Worm (Caenorhabditis elegans): ENCODE data around the gene ras-1.
"Not testable (repeated sequence)": the region's sequence is repeated elsewhere in the genome, so short reads cannot be mapped to it uniquely, and the experiment has no call there.

The ras-1 gene

ce11 chrII:12339152-12339551 is 12.9 kb downstream of the ras-1 start:
- TF ChIP-seq dao-5 (tag; optimal IDR thresholded peaks at IDR 0.05): no peak
- peak; percentile 44 for TF ChIP-seq W03F9.2 (tag; optimal IDR thresholded peaks at IDR 0.05)

- TF ChIP-seq dao-5 (tag; optimal IDR thresholded peaks at IDR 0.05) (no peak), W03F9.2 (tag; optimal IDR thresholded peaks at IDR 0.05) (no peak), him-1 (tag; optimal IDR thresholded peaks at IDR 0.05) (no peak)
Observed at ce11 chrII:12335430-12335829, 16.6 kb downstream of the ras-1 start, which contains the start of gene sre-52. TSS of gene sre-52 (plus strand) at chrII:12335730.

ce11 chrII:12332624-12333023 is 19.4 kb downstream of the ras-1 start, which contains the start of gene sre-54:
TSS of gene sre-54 (plus strand) at chrII:12332924.
- TF ChIP-seq dao-5 (tag; optimal IDR thresholded peaks at IDR 0.05) (no peak), him-1 (tag; optimal IDR thresholded peaks at IDR 0.05) (no peak), W03F9.2 (tag; optimal IDR thresholded peaks at IDR 0.05) (no peak)

DNA sequence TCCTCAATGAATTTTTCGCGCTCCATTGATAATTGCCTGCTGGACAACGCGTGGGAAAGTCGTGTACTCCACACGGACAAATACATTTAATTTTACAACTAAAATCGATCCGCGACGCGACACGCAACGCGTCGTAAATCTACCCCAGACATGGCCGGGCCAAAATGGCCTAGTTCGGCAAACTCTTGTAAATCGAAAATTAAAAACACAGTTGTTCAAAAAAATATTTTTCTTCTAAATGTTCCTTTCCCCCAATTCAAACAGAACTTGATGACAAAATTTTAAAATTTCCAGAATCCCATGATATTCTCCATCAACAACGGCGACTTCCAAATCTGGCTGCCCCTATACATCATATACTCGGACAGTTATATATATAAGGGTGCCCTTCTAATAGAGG is 23.0 kb downstream of the ras-1 start, which contains the start of gene sre-55:
Gene sre-55 (plus strand): TSS at position 301 of the 400 bp plus-strand sequence.
- TF ChIP-seq dao-5 (tag; optimal IDR thresholded peaks at IDR 0.05) (no peak), him-1 (tag; optimal IDR thresholded peaks at IDR 0.05) (no peak), W03F9.2 (tag; optimal IDR thresholded peaks at IDR 0.05) (no peak)

DNA sequence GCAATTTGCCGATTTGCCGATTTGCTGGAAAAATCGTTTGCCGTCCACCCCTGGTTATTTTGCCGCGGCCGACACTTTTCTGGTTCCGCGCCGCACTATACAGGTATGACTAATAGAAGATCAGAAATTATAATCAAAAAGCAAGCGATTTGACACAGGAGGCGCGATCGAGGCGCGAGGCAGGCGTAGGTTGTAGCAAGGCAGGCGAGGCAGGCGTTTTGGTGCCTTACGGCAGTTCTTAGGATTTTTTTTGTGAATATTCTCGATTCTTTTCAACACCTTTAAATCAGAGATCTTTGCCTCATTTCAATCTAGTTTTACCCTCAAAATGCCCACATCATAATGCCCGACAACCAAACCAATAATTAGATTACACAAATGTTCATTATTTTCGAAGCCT is 27.9 kb downstream of the ras-1 start, which contains the start of gene sre-56:
Gene sre-56 (plus strand): TSS at position 301 of the 400 bp plus-strand sequence.
- TF ChIP-seq him-1 (tag; optimal IDR thresholded peaks at IDR 0.05): no peak
- no peak for TF ChIP-seq dao-5 (tag; optimal IDR thresholded peaks at IDR 0.05)
- no peak for TF ChIP-seq W03F9.2 (tag; optimal IDR thresholded peaks at IDR 0.05)

ce11 chrII:12323305-12323704 is 28.7 kb downstream of the ras-1 start, which contains the start of gene sre-53:
TSS of gene sre-53 (minus strand) at chrII:12323405.
- no peak for TF ChIP-seq W03F9.2 (tag; optimal IDR thresholded peaks at IDR 0.05)
- TF ChIP-seq dao-5 (tag; optimal IDR thresholded peaks at IDR 0.05): no peak
- no peak for TF ChIP-seq him-1 (tag; optimal IDR thresholded peaks at IDR 0.05)

- not testable (repeated sequence) for TF ChIP-seq him-1, dao-5, W03F9.2 (tag; optimal IDR thresholded peaks at IDR 0.05)
Observed at ce11 chrII:12318541-12318940, 33.5 kb downstream of the ras-1 start, which contains the start of gene sre-49. TSS of gene sre-49 (plus strand) at chrII:12318841.

DNA sequence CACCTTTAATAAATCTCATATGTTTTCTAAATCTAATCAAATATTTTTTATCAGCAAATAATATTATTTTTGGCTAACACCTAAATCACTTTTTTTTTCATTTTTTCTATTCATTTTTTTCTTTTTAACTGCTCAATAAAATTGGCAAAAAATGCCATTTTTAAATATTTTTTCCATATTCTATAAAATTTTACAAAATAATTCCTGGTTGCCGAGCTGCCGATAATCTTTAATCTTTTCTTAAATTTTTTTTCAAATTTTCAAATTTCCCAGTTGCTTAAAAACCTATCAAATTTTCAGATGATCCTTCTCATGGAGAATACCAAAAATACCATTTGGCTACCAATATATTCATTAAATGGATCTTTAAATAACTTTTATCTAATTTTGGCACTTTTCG is 40.5 kb downstream of the ras-1 start, which contains the start of gene sre-51:
Gene sre-51 (plus strand): TSS at position 301 of the 400 bp plus-strand sequence.
- TF ChIP-seq him-1 (tag; optimal IDR thresholded peaks at IDR 0.05) (no peak), dao-5 (tag; optimal IDR thresholded peaks at IDR 0.05) (no peak), W03F9.2 (tag; optimal IDR thresholded peaks at IDR 0.05) (no peak)

ce11 chrII:12309614-12310013 is 42.4 kb downstream of the ras-1 start, which contains the start of gene C50E10.2:
TSS of gene C50E10.2 (minus strand) at chrII:12309714.
- TF ChIP-seq dao-5 (tag; optimal IDR thresholded peaks at IDR 0.05) (no peak), him-1 (tag; optimal IDR thresholded peaks at IDR 0.05) (no peak), W03F9.2 (tag; optimal IDR thresholded peaks at IDR 0.05) (no peak)

- TF ChIP-seq him-1 (tag; optimal IDR thresholded peaks at IDR 0.05) (no peak), dao-5 (tag; optimal IDR thresholded peaks at IDR 0.05) (no peak), W03F9.2 (tag; optimal IDR thresholded peaks at IDR 0.05) (no peak)
Observed at ce11 chrII:12303142-12303541, 48.9 kb downstream of the ras-1 start, which contains the start of gene sre-50. TSS of gene sre-50 (plus strand) at chrII:12303525.

DNA sequence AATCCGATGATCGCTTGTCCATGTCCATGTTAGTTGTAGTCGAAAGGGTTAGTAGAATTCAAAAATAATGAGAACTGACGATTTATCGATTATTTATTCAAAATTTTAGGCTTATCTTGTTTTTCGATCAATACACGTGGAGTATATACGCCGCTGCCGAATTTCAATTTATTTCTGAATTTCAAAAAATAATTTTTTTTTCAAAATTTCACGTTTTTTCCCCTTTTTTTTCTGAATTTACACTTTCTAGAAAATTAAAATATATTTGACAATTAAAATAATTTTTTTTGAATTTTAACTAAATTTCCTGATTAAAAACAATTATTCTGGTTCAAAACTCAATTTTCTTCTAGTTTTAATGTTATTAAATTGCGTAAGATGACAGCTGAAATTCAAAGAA is 49.7 kb downstream of the ras-1 start, which contains the start of gene C50E10.1:
Gene C50E10.1 (minus strand): TSS at position 101 of the 400 bp plus-strand sequence.
- TF ChIP-seq W03F9.2 (tag; optimal IDR thresholded peaks at IDR 0.05): no peak

DNA sequence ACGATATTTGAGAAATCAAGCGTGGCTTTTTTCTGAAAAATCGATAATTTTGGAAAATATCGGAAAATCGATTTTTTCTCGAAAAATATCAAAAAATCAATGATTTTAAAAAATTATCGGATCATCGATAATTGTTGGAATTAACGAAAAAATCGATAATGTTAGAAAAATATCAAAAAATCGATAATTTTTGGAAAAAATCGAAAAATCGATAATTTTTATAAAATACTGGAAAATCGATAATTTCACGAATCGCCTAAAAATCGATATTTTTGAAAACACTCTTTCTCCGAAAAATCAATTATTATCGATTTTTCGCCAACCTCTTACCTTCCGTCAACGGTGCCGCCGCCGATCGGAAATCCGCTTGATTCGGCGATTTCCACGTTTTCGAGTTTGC is 50.8 kb downstream of the ras-1 start:
- TF ChIP-seq W03F9.2 (tag; optimal IDR thresholded peaks at IDR 0.05): no peak
- no peak for TF ChIP-seq him-1 (tag; optimal IDR thresholded peaks at IDR 0.05)
- no peak for TF ChIP-seq dao-5 (tag; optimal IDR thresholded peaks at IDR 0.05)

DNA sequence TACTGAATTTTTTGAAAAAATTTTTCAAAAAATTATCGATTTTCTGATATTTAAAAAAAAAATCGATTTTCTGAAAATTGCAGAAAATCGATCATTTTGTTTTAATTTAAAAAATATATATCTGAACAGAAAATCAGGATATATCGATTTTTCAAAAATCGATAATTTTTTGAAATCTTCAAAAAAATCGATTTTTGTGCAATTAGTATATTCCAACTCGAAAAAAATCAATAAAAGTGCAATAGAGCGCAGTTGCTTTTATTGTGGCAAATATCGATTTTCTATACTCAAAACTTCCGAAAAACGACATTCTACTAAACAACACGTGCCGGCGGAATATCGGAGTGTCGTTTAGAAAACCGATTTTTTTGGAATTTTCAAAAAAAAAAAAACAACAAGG is 51.4 kb downstream of the ras-1 start:
- TF ChIP-seq him-1 (tag; optimal IDR thresholded peaks at IDR 0.05): no peak
- no peak for TF ChIP-seq W03F9.2 (tag; optimal IDR thresholded peaks at IDR 0.05)
- no peak for TF ChIP-seq dao-5 (tag; optimal IDR thresholded peaks at IDR 0.05)

ce11 chrII:12296591-12296990 is 55.5 kb downstream of the ras-1 start:
- TF ChIP-seq him-1 (tag; optimal IDR thresholded peaks at IDR 0.05) (no peak), dao-5 (tag; optimal IDR thresholded peaks at IDR 0.05) (no peak), W03F9.2 (tag; optimal IDR thresholded peaks at IDR 0.05) (no peak)
